Worm (Caenorhabditis elegans) whole organism, L1 larva: ENCODE results near the gene dpy-19.

Source experiments
- C16A3.4 ChIP-seq: fragments of 150-350 bp; optimal IDR thresholded peaks from 2 replicates; lab custom pipeline; 2014; ENCODE audit warnings: missing biosample characterization, missing genetic modification characterization
- C34B4.2 ChIP-seq: sonication (generic microtip); optimal IDR thresholded peaks from 2 replicates; lab custom pipeline; 2017; ENCODE audit warnings: mild to moderate bottlenecking, missing genetic modification characterization, missing compliant biosample characterization
- F16B12.6 ChIP-seq: fragments of 150-350 bp; optimal IDR thresholded peaks from 2 replicates; lab custom pipeline; 2014; ENCODE audit warnings: missing biosample characterization, missing genetic modification characterization
- Y116A8C.19 ChIP-seq: sonication (generic microtip); optimal IDR thresholded peaks from 2 replicates; lab custom pipeline; 2016; ENCODE audit warnings: missing compliant biosample characterization, missing genetic modification characterization, borderline replicate concordance
- aly-2 ChIP-seq: fragments of 150-350 bp; optimal IDR thresholded peaks from 2 replicates; lab custom pipeline; 2014; ENCODE audit warnings: missing biosample characterization, missing genetic modification characterization
- blmp-1 ChIP-seq: fragments of 150-350 bp; optimal IDR thresholded peaks from 2 replicates; lab custom pipeline; 2014; ENCODE audit warnings: missing biosample characterization, missing genetic modification characterization
- ceh-63 ChIP-seq: fragments of 200-800 bp; sonication (Bioruptor generic); optimal IDR thresholded peaks from 2 replicates; lab custom pipeline; 2018; ENCODE audit warnings: mild to moderate bottlenecking, missing genetic modification characterization, missing compliant biosample characterization
- ceh-82 ChIP-seq, 3 experiments: fragments of 150-350 bp in 1 of 3; sonication (generic microtip) in 2 of 3; optimal IDR thresholded peaks; 2 replicates each; lab custom pipeline; 2014 to 2017; ENCODE audit warnings: missing biosample characterization in 3 of 3, missing genetic modification characterization in 3 of 3
- ceh-90 ChIP-seq: sonication (generic microtip); optimal IDR thresholded peaks from 2 replicates; lab custom pipeline; 2016; ENCODE audit warnings: missing genetic modification characterization, missing compliant biosample characterization
- ces-1 ChIP-seq: fragments of 150-350 bp; optimal IDR thresholded peaks from 2 replicates; lab custom pipeline; 2014; ENCODE audit warnings: missing biosample characterization, missing genetic modification reagents, missing genetic modification characterization
- egl-13 ChIP-seq: sonication (generic microtip); optimal IDR thresholded peaks from 2 replicates; lab custom pipeline; 2016; ENCODE audit warnings: missing genotype, missing genetic modification reagents, missing genetic modification characterization, missing compliant biosample characterization
- egl-27 ChIP-seq, 2 experiments: fragments of 150-350 bp in 1 of 2; sonication (generic microtip); optimal IDR thresholded peaks; 3 replicates each; lab custom pipeline; 2017 to 2018; ENCODE audit warnings: missing biosample characterization in 2 of 2, missing genetic modification characterization in 2 of 2, missing genetic modification reagents in 2 of 2
- elt-3 ChIP-seq, 6 experiments: fragments of 150-350 bp in 1 of 6; sonication (generic microtip); optimal IDR thresholded peaks; 2 replicates each; lab custom pipeline; 2017 to 2018; ENCODE audit warnings: missing biosample characterization in 6 of 6, missing genetic modification characterization in 6 of 6, inconsistent platforms in 1 of 6
- ets-5 ChIP-seq: fragments of 200-800 bp; sonication (Bioruptor generic); IDR thresholded peaks from 2 replicates; pipeline ENCODE4 v1.3.6; 2022; ENCODE audit warnings: missing genetic modification characterization, missing compliant biosample characterization
- fkh-4 ChIP-seq: sonication (generic microtip); optimal IDR thresholded peaks from 2 replicates; lab custom pipeline; 2016; ENCODE audit warnings: missing compliant biosample characterization, missing genetic modification characterization, borderline replicate concordance
- fkh-8 ChIP-seq: sonication (generic microtip); optimal IDR thresholded peaks from 2 replicates; lab custom pipeline; 2016; ENCODE audit warnings: mild to moderate bottlenecking, missing genetic modification characterization, missing compliant biosample characterization
- fos-1 ChIP-seq: fragments of 150-350 bp; optimal IDR thresholded peaks from 2 replicates; lab custom pipeline; 2014; ENCODE audit warnings: missing biosample characterization, missing genetic modification characterization
- hlh-17 ChIP-seq: fragments of 200-800 bp; sonication (Bioruptor generic); optimal IDR thresholded peaks from 2 replicates; lab custom pipeline; 2018; ENCODE audit warnings: missing genetic modification characterization, mild to moderate bottlenecking, missing compliant biosample characterization, moderate library complexity, borderline replicate concordance
- hlh-4 ChIP-seq: sonication (generic microtip); optimal IDR thresholded peaks from 2 replicates; lab custom pipeline; 2016; ENCODE audit warnings: mild to moderate bottlenecking, missing genetic modification characterization, missing compliant biosample characterization
- isw-1 ChIP-seq: fragments of 200-800 bp; sonication (Bioruptor generic); IDR thresholded peaks from 2 replicates; pipeline ENCODE4 v1.3.6; 2022; ENCODE audit warnings: missing genetic modification characterization, missing compliant biosample characterization
- jun-1 ChIP-seq: fragments of 150-350 bp; optimal IDR thresholded peaks from 2 replicates; lab custom pipeline; 2014; ENCODE audit warnings: missing biosample characterization, missing genetic modification reagents, missing genetic modification characterization
- lin-14 ChIP-seq: fragments of 200-800 bp; sonication (Bioruptor generic); optimal IDR thresholded peaks from 2 replicates; lab custom pipeline; 2018; ENCODE audit warnings: mild to moderate bottlenecking, missing genetic modification characterization, moderate library complexity, missing compliant biosample characterization
- lin-39 ChIP-seq: fragments of 150-350 bp; optimal IDR thresholded peaks from 2 replicates; lab custom pipeline; 2014; ENCODE audit warnings: missing biosample characterization, missing genetic modification reagents, missing genetic modification characterization
- lir-3 ChIP-seq: sonication (generic microtip); optimal IDR thresholded peaks from 2 replicates; lab custom pipeline; 2016; ENCODE audit warnings: mild to moderate bottlenecking, missing genetic modification characterization, moderate library complexity, missing compliant biosample characterization; ENCODE audit not compliant: poor library complexity
- lsy-2 ChIP-seq, 2 experiments: fragments of 150-350 bp; optimal IDR thresholded peaks; 2 replicates each; lab custom pipeline; 2014; ENCODE audit warnings: missing biosample characterization in 2 of 2, missing genetic modification characterization in 2 of 2
- mdl-1 ChIP-seq, 2 experiments: fragments of 150-350 bp; optimal IDR thresholded peaks; 2 replicates each; lab custom pipeline; 2014 to 2017; ENCODE audit warnings: missing biosample characterization in 2 of 2, missing genetic modification characterization in 2 of 2, inconsistent platforms in 1 of 2
- mef-2 ChIP-seq: fragments of 150-350 bp; optimal IDR thresholded peaks from 2 replicates; lab custom pipeline; 2014; ENCODE audit warnings: missing biosample characterization, missing genetic modification characterization
- nhr-11 ChIP-seq: fragments of 150-350 bp; optimal IDR thresholded peaks from 2 replicates; lab custom pipeline; 2014; ENCODE audit warnings: missing biosample characterization, missing genetic modification characterization
- nhr-12 ChIP-seq: sonication (generic microtip); optimal IDR thresholded peaks from 2 replicates; lab custom pipeline; 2017; ENCODE audit warnings: missing biosample characterization, missing genetic modification characterization
- nhr-19 ChIP-seq: fragments of 200-800 bp; sonication (Bioruptor generic); conservative IDR thresholded peaks from 2 replicates; pipeline ENCODE4 v1.3.6; 2022; ENCODE audit warnings: missing genetic modification characterization, missing compliant biosample characterization
- nhr-20 ChIP-seq: sonication (generic microtip); optimal IDR thresholded peaks from 2 replicates; lab custom pipeline; 2016; ENCODE audit warnings: mild to moderate bottlenecking, missing genetic modification characterization, missing compliant biosample characterization
- nhr-237 ChIP-seq: fragments of 150-350 bp; optimal IDR thresholded peaks from 2 replicates; lab custom pipeline; 2014; ENCODE audit warnings: missing biosample characterization, missing genetic modification characterization
- nhr-47 ChIP-seq: sonication (generic microtip); optimal IDR thresholded peaks from 2 replicates; lab custom pipeline; 2016; ENCODE audit warnings: mild to moderate bottlenecking, missing genetic modification characterization, moderate library complexity, missing compliant biosample characterization
- nhr-71 ChIP-seq: sonication (generic microtip); optimal IDR thresholded peaks from 2 replicates; lab custom pipeline; 2016; ENCODE audit warnings: mild to moderate bottlenecking, missing genetic modification characterization, moderate library complexity, missing compliant biosample characterization
- nhr-76 ChIP-seq: sonication (generic microtip); optimal IDR thresholded peaks from 2 replicates; lab custom pipeline; 2017; ENCODE audit warnings: missing biosample characterization, missing genetic modification characterization
- nhr-84 ChIP-seq: sonication (generic microtip); optimal IDR thresholded peaks from 2 replicates; lab custom pipeline; 2017; ENCODE audit warnings: missing biosample characterization, missing genetic modification characterization
- nhr-85 ChIP-seq: sonication (generic microtip); peaks from one replicate; lab custom pipeline; 2016; ENCODE audit warnings: missing genetic modification characterization, inconsistent platforms, missing compliant biosample characterization
- nhr-90 ChIP-seq: sonication (generic microtip); optimal IDR thresholded peaks from 2 replicates; lab custom pipeline; 2016; ENCODE audit warnings: mild to moderate bottlenecking, missing genetic modification characterization, missing compliant biosample characterization; ENCODE audit not compliant: poor library complexity
- pax-3 ChIP-seq: fragments of 200-800 bp; sonication (Bioruptor generic); optimal IDR thresholded peaks from 2 replicates; lab custom pipeline; 2018; ENCODE audit warnings: mild to moderate bottlenecking, missing genetic modification characterization, moderate library complexity, missing compliant biosample characterization
- snu-23 ChIP-seq: sonication (generic microtip); optimal IDR thresholded peaks from 2 replicates; lab custom pipeline; 2016; ENCODE audit warnings: missing genetic modification characterization, missing compliant biosample characterization
- tbx-2 ChIP-seq: sonication (generic microtip); optimal IDR thresholded peaks from 2 replicates; lab custom pipeline; 2016; ENCODE audit warnings: missing genetic modification characterization, missing compliant biosample characterization
- unc-130 ChIP-seq: fragments of 150-350 bp; optimal IDR thresholded peaks from 2 replicates; lab custom pipeline; 2017; ENCODE audit warnings: missing biosample characterization, missing genetic modification characterization, inconsistent platforms
- unc-30 ChIP-seq: sonication (generic microtip); optimal IDR thresholded peaks from 2 replicates; lab custom pipeline; 2017; ENCODE audit warnings: missing biosample characterization, missing genetic modification characterization
- unc-98 ChIP-seq: fragments of 200-800 bp; sonication (Bioruptor generic); IDR thresholded peaks from 2 replicates; pipeline ENCODE4 v1.3.6; 2022; ENCODE audit warnings: missing genetic modification characterization, missing compliant biosample characterization
- xbp-1 ChIP-seq: sonication (generic microtip); optimal IDR thresholded peaks from 2 replicates; lab custom pipeline; 2016; ENCODE audit warnings: missing genetic modification characterization, missing compliant biosample characterization
- ztf-11 ChIP-seq, 2 experiments: sonication (generic microtip); optimal IDR thresholded peaks; 2 replicates each; lab custom pipeline; 2016 to 2017; ENCODE audit warnings: missing genetic modification characterization in 2 of 2, missing biosample characterization in 1 of 2, missing compliant biosample characterization in 1 of 2

dpy-19 gene

DNA sequence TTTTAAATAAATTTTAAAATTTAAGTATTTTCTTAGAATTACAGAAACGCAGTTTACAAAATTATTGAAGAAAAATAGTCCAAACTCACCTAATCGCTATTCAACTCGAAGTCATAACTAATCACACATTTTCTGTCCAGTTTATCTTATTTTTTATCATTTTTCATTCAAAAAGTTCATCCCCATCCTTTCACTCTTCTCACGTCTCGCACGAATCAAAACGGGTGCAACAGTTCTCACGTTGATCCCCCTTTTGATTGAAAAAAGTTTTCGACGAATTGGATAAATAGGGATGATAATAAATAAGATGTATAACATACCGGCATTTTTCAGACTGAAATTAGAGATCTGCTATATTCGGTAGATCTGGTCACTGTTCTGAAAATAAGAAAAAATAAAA lies 42.5 kb upstream of the dpy-19 start:
- TF ChIP-seq blmp-1 (tag; lab: Kevin White, UChicago) (peak; percentile 95), fkh-4 (tag; lab: Kevin White, UChicago) (no peak), nhr-85 (tag; lab: Kevin White, UChicago) (peak; percentile 73), elt-3 (tag; optimal IDR thresholded peaks at IDR 0.05; lab: Kevin White, UChicago) (peak in 1 of 6 experiments; percentile 20)
- TF ChIP-seq, all 84 proteins: peak for 3

DNA sequence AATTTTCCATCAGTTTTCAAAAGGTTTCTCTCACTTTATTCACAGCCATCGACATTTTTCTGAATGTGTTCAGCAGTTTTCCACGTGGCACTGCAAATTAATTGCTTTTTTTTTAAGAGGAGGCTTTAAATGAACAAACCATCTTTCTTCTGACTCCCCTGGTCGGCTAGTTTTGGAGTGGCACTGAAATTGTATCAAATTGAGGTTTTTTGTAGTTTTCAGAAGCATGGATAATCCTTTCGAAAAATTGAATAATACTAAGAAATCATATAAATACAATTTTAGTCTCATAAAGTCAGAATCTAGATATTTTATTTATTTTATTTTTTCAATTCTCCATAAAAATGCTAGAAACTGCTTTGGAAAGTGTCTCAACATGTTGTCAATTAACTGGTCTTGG lies 37.5 kb upstream of the dpy-19 start, which contains the start of gene B0303.16:
B0303.16 (plus strand) TSS at position 301 of the 400 bp plus-strand sequence.
- TF ChIP-seq pax-3 (tag; lab: Kevin White, UChicago) (no peak), unc-30 (tag; lab: Kevin White, UChicago) (no peak), unc-98 (GFP tag; lab: Robert Waterston, UW) (no peak), nhr-84 (tag; lab: Kevin White, UChicago) (no peak), nhr-71 (tag; lab: Kevin White, UChicago) (no peak), hlh-4 (tag; lab: Kevin White, UChicago) (no peak), tbx-2 (tag; lab: Kevin White, UChicago) (no peak), C34B4.2 (tag; lab: Kevin White, UChicago) (no peak), nhr-76 (tag; lab: Kevin White, UChicago) (no peak), lir-3 (no peak), ets-5 (GFP tag; lab: Robert Waterston, UW) (no peak), nhr-237 (tag; lab: Kevin White, UChicago) (no peak), nhr-19 (no peak), snu-23 (GFP tag; lab: Kevin White, UChicago) (no peak), lin-39 (tag; lab: Kevin White, UChicago) (no peak), Y116A8C.19 (no peak)

DNA sequence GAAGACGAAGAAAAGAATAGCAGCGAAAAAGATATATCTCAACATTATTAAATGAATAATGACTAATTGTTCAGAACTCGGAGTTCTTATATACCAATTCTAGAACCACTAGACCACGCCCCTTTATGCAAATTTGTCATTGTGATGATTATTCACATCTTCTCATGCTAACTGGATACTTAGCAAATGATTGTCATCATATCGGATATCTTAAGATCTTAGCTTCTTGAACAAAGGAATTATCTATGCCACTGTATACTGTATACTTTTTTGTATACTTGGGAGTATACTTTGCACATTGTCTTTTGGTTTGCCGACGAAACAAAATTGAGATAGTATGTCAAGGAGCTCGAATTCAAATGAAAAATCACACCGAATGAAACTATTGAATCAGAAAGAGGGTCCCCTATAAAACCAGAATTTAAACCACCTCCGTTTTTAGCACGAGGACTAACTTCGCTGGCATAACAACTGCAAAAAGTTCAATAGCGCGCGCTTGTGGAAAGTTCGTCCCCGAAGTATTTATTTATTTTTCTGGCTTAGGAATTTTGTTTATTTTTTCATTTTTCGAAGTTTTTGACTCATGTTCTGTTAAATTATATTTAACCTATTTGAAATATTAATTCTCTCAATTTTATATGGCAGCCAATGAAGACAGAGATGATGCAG lies 33.1 kb upstream of the dpy-19 start, which contains the start of the genes sdz-1 and vps-33.1:
sdz-1 (minus strand) TSS at position 51 of the 669 bp plus-strand sequence.
vps-33.1 (plus strand) TSS at position 639 of the 669 bp plus-strand sequence.
- TF ChIP-seq pax-3 (tag; lab: Kevin White, UChicago) = no peak
- no peak for TF ChIP-seq nhr-84 (tag; lab: Kevin White, UChicago)
- peak in 2 of 3 experiments; percentile 7 to 63 for TF ChIP-seq ceh-82 (tag; optimal IDR thresholded peaks at IDR 0.05; lab: Kevin White, UChicago)
- TF ChIP-seq xbp-1 = peak; percentile 23
- TF ChIP-seq nhr-90 = peak; percentile 46
- TF ChIP-seq mdl-1 (tag; optimal IDR thresholded peaks at IDR 0.05; lab: Kevin White, UChicago) = peak in 1 of 2 experiments; percentile 58
- TF ChIP-seq egl-27 (tag; optimal IDR thresholded peaks at IDR 0.05; lab: Kevin White, UChicago) = no peak
- peak; percentile 52 for TF ChIP-seq snu-23 (GFP tag; lab: Kevin White, UChicago)
- peak; percentile 14 for TF ChIP-seq egl-13 (tag; lab: Kevin White, UChicago)
- no peak for TF ChIP-seq nhr-12 (tag; lab: Kevin White, UChicago)
- TF ChIP-seq nhr-71 (tag; lab: Kevin White, UChicago) = peak; percentile 61
- no peak for TF ChIP-seq fkh-8 (tag; lab: Kevin White, UChicago)
- no peak for TF ChIP-seq nhr-11 (tag; lab: Kevin White, UChicago)
- peak; percentile 42 to 86 for TF ChIP-seq lsy-2 (tag; optimal IDR thresholded peaks at IDR 0.05; lab: Kevin White, UChicago)
- peak; percentile 78 for TF ChIP-seq ceh-90 (tag; lab: Kevin White, UChicago)
- no peak for TF ChIP-seq aly-2 (tag; lab: Kevin White, UChicago)
- no peak for TF ChIP-seq mef-2 (tag; lab: Kevin White, UChicago)
- TF ChIP-seq unc-130 = peak; percentile 24
- peak in 1 of 2 experiments; percentile 58 for TF ChIP-seq ztf-11 (tag; optimal IDR thresholded peaks at IDR 0.05; lab: Kevin White, UChicago)
- TF ChIP-seq lin-14 (GFP tag; lab: Kevin White, UChicago) = peak; percentile 49
- peak; percentile 70 for TF ChIP-seq C16A3.4 (tag; lab: Kevin White, UChicago)
- TF ChIP-seq F16B12.6 (tag; lab: Kevin White, UChicago) = peak; percentile 49
- 0 out of 2 replicates have a peak, but pooled peaks have one; percentile 17 for TF ChIP-seq nhr-19
- TF ChIP-seq fos-1 = no peak
- peak; percentile 10 for TF ChIP-seq fkh-4 (tag; lab: Kevin White, UChicago)
- TF ChIP-seq hlh-17 (GFP tag; lab: Kevin White, UChicago) = no peak
- TF ChIP-seq lir-3 = peak; percentile 74
- TF ChIP-seq nhr-20 (tag; lab: Kevin White, UChicago) = peak; percentile 34
- TF ChIP-seq ceh-63 = no peak
- no peak for TF ChIP-seq ces-1
- TF ChIP-seq isw-1 = peak; percentile 33
- peak; percentile 59 for TF ChIP-seq nhr-47
- no peak for TF ChIP-seq hlh-4 (tag; lab: Kevin White, UChicago)
- TF ChIP-seq jun-1 (tag; lab: Kevin White, UChicago) = no peak
